Fruit fly (Drosophila melanogaster) whole organism, embryonic: Measurements from ENCODE around the gene COX7AL2.

Experiments
- B-H2 ChIP-seq: fragments of 200-800 bp; sonication (Bioruptor generic); optimal IDR thresholded peaks from 2 replicates; lab custom pipeline; 2018; ENCODE audit warnings: missing biosample characterization, mild to moderate bottlenecking, missing genetic modification characterization
- Blimp-1 ChIP-seq: fragments of 200-800 bp; sonication (Bioruptor generic); optimal IDR thresholded peaks from 3 replicates; lab custom pipeline; 2018; ENCODE audit warnings: missing biosample characterization, missing genetic modification characterization, mild to moderate bottlenecking, moderate library complexity, missing genetic modification reagents
- CG10147 ChIP-seq: fragments of 200-800 bp; sonication (Bioruptor generic); optimal IDR thresholded peaks from 2 replicates; lab custom pipeline; 2019; ENCODE audit warnings: missing biosample characterization, mild to moderate bottlenecking, missing genetic modification characterization, moderate library complexity
- CG10366 ChIP-seq: fragments of 200-800 bp; sonication (Bioruptor generic); IDR thresholded peaks from 2 replicates; pipeline ENCODE4 v1.3.6; 2022; ENCODE audit warnings: missing biosample characterization, missing genetic modification characterization
- CG11093 ChIP-seq: fragments of 200-800 bp; sonication (Bioruptor generic); IDR thresholded peaks from 3 replicates; pipeline ENCODE4 v1.3.6; 2022; ENCODE audit warnings: missing biosample characterization, missing genetic modification characterization
- CG11723 ChIP-seq: fragments of 200-800 bp; sonication (Bioruptor generic); optimal IDR thresholded peaks from 2 replicates; lab custom pipeline; 2017; ENCODE audit warnings: missing biosample characterization, mild to moderate bottlenecking, missing genetic modification characterization
- CG14014 ChIP-seq: fragments of 200-800 bp; sonication (Bioruptor generic); IDR thresholded peaks from 2 replicates; pipeline ENCODE4 v1.3.6; 2022; ENCODE audit warnings: missing biosample characterization, missing genetic modification characterization
- CG15073 ChIP-seq: fragments of 200-800 bp; sonication (Bioruptor generic); optimal IDR thresholded peaks from 2 replicates; lab custom pipeline; 2016; ENCODE audit warnings: missing biosample characterization, missing genetic modification characterization
- CG17802 ChIP-seq: fragments of 200-800 bp; sonication (Bioruptor generic); optimal IDR thresholded peaks from 2 replicates; lab custom pipeline; 2018; ENCODE audit warnings: missing biosample characterization, mild to moderate bottlenecking, missing genetic modification characterization, moderate library complexity
- CG18599 ChIP-seq: fragments of 200-800 bp; sonication (Bioruptor generic); optimal IDR thresholded peaks from 3 replicates; lab custom pipeline; 2017; ENCODE audit warnings: missing biosample characterization, missing genetic modification characterization, mild to moderate bottlenecking, moderate library complexity, missing genetic modification reagents
- CG18764 ChIP-seq: fragments of 200-800 bp; sonication (Bioruptor generic); optimal IDR thresholded peaks from 3 replicates; lab custom pipeline; 2016; ENCODE audit warnings: missing biosample characterization, missing genetic modification characterization
- CG3838 ChIP-seq: fragments of 200-800 bp; sonication (Bioruptor generic); optimal IDR thresholded peaks from 3 replicates; lab custom pipeline; 2016; ENCODE audit warnings: missing biosample characterization, missing genetic modification characterization
- CG42726 ChIP-seq: fragments of 200-800 bp; sonication (Bioruptor generic); IDR thresholded peaks from 2 replicates; pipeline ENCODE4 v1.3.6; 2022; ENCODE audit warnings: missing biosample characterization, missing genetic modification characterization; ENCODE audit not compliant: partially characterized antibody
- CG4328 ChIP-seq: fragments of 200-800 bp; sonication (Bioruptor generic); optimal IDR thresholded peaks from 3 replicates; lab custom pipeline; 2017; ENCODE audit warnings: missing biosample characterization, missing genetic modification reagents, missing genetic modification characterization
- CG4360 ChIP-seq: fragments of 200-800 bp; sonication (Bioruptor generic); IDR thresholded peaks from 2 replicates; pipeline ENCODE4 v1.3.6; 2022; ENCODE audit warnings: missing biosample characterization, missing genetic modification characterization
- CG5245 ChIP-seq: fragments of 200-800 bp; sonication (Bioruptor generic); optimal IDR thresholded peaks from 3 replicates; lab custom pipeline; 2016; ENCODE audit warnings: missing biosample characterization, missing genetic modification characterization
- CG7928 ChIP-seq: fragments of 200-800 bp; sonication (Bioruptor generic); optimal IDR thresholded peaks from 2 replicates; lab custom pipeline; 2017; ENCODE audit warnings: missing biosample characterization, mild to moderate bottlenecking, missing genetic modification characterization
- CG8478 ChIP-seq: fragments of >200 bp; optimal IDR thresholded peaks from 2 replicates; lab custom pipeline; 2018
- CG9932 ChIP-seq: fragments of 200-800 bp; sonication (Bioruptor generic); IDR thresholded peaks from 2 replicates; pipeline ENCODE4 v1.3.6; 2022; ENCODE audit warnings: missing biosample characterization, missing genetic modification characterization
- Camta ChIP-seq: fragments of 200-800 bp; sonication (Bioruptor generic); optimal IDR thresholded peaks from 2 replicates; lab custom pipeline; 2016; ENCODE audit warnings: missing biosample characterization, missing genetic modification characterization
- CoRest ChIP-seq: fragments of 200-800 bp; sonication (Bioruptor generic); optimal IDR thresholded peaks from 3 replicates; lab custom pipeline; 2018; ENCODE audit warnings: missing biosample characterization, mild to moderate bottlenecking, missing genetic modification characterization, moderate library complexity
- Dip3 ChIP-seq: fragments of 200-800 bp; sonication (Bioruptor generic); optimal IDR thresholded peaks from 3 replicates; lab custom pipeline; 2016; ENCODE audit warnings: missing biosample characterization, missing genetic modification characterization
- Dp ChIP-seq: fragments of 200-800 bp; sonication (Bioruptor generic); optimal IDR thresholded peaks from 2 replicates; lab custom pipeline; 2018; ENCODE audit warnings: missing biosample characterization, mild to moderate bottlenecking, missing genetic modification characterization, moderate library complexity
- Hmr ChIP-seq: fragments of 200-800 bp; sonication (Bioruptor generic); optimal IDR thresholded peaks from 3 replicates; lab custom pipeline; 2017; ENCODE audit warnings: mild to moderate bottlenecking, missing biosample characterization, missing genetic modification reagents, missing genetic modification characterization
- NK7.1 ChIP-seq: fragments of 200-800 bp; sonication (Bioruptor generic); optimal IDR thresholded peaks from 3 replicates; lab custom pipeline; 2016; ENCODE audit warnings: missing biosample characterization, missing genetic modification characterization
- Nf-YB ChIP-seq: fragments of 200-800 bp; sonication (Bioruptor generic); optimal IDR thresholded peaks from 3 replicates; lab custom pipeline; 2019; ENCODE audit warnings: missing biosample characterization, mild to moderate bottlenecking, missing genetic modification characterization, moderate library complexity
- Sin3A ChIP-seq: fragments of >200 bp; optimal IDR thresholded peaks from 2 replicates; lab custom pipeline; 2018
- Vsx1 ChIP-seq: fragments of 200-800 bp; sonication (Bioruptor generic); optimal IDR thresholded peaks from 2 replicates; lab custom pipeline; 2017; ENCODE audit warnings: missing biosample characterization, mild to moderate bottlenecking, missing genetic modification characterization, missing genetic modification reagents
- Xbp1 ChIP-seq: fragments of 200-800 bp; sonication (Bioruptor generic); optimal IDR thresholded peaks from 3 replicates; lab custom pipeline; 2016; ENCODE audit warnings: missing biosample characterization, mild to moderate bottlenecking, missing genetic modification characterization
- ac ChIP-seq: fragments of 200-800 bp; sonication (Bioruptor generic); optimal IDR thresholded peaks from 3 replicates; lab custom pipeline; 2017; ENCODE audit warnings: missing biosample characterization, mild to moderate bottlenecking, missing genetic modification characterization
- al ChIP-seq: fragments of 200-800 bp; sonication (Bioruptor generic); IDR thresholded peaks from 2 replicates; pipeline ENCODE4 v1.3.6; 2022; ENCODE audit warnings: missing biosample characterization, missing genetic modification characterization
- da ChIP-seq: fragments of 200-800 bp; sonication (Bioruptor generic); optimal IDR thresholded peaks from 2 replicates; lab custom pipeline; 2016; ENCODE audit warnings: missing biosample characterization, missing genetic modification characterization
- dimm ChIP-seq: fragments of 200-800 bp; sonication (Bioruptor generic); IDR thresholded peaks from 2 replicates; pipeline ENCODE4 v1.3.6; 2022; ENCODE audit warnings: missing biosample characterization, missing genetic modification characterization
- esg ChIP-seq: fragments of 200-800 bp; sonication (Bioruptor generic); conservative IDR thresholded peaks from 2 replicates; pipeline ENCODE4 v1.3.6; 2022; ENCODE audit warnings: missing biosample characterization, missing genetic modification characterization
- fd102C ChIP-seq: fragments of 200-800 bp; sonication (Bioruptor generic); optimal IDR thresholded peaks from 2 replicates; lab custom pipeline; 2018; ENCODE audit warnings: missing biosample characterization, mild to moderate bottlenecking, missing genetic modification characterization, moderate library complexity
- fru ChIP-seq: fragments of >200 bp; optimal IDR thresholded peaks from 2 replicates; lab custom pipeline; 2017
- fu2 ChIP-seq: fragments of 200-800 bp; sonication (Bioruptor generic); optimal IDR thresholded peaks from 2 replicates; lab custom pipeline; 2016; ENCODE audit warnings: missing biosample characterization, missing genetic modification characterization
- gsb-n ChIP-seq: fragments of 200-800 bp; sonication (Bioruptor generic); optimal IDR thresholded peaks from 3 replicates; lab custom pipeline; 2018; ENCODE audit warnings: missing biosample characterization, mild to moderate bottlenecking, missing genetic modification characterization
- jing ChIP-seq: fragments of 200-800 bp; sonication (Bioruptor generic); optimal IDR thresholded peaks from 2 replicates; lab custom pipeline; 2018; ENCODE audit warnings: missing biosample characterization, mild to moderate bottlenecking, missing genetic modification characterization
- knrl ChIP-seq: fragments of 200-800 bp; sonication (Bioruptor generic); IDR thresholded peaks from 3 replicates; pipeline ENCODE4 v1.3.6; 2022; ENCODE audit warnings: missing biosample characterization, missing genetic modification characterization; ENCODE audit not compliant: partially characterized antibody
- maf-S ChIP-seq: fragments of 200-800 bp; sonication (Bioruptor generic); optimal IDR thresholded peaks from 2 replicates; lab custom pipeline; 2016; ENCODE audit warnings: missing biosample characterization, missing genetic modification characterization
- oc ChIP-seq: fragments of 200-800 bp; sonication (Bioruptor generic); optimal IDR thresholded peaks from 2 replicates; lab custom pipeline; 2018; ENCODE audit warnings: missing biosample characterization, mild to moderate bottlenecking, missing genetic modification characterization, moderate library complexity
- otp ChIP-seq: fragments of 200-800 bp; sonication (Bioruptor generic); IDR thresholded peaks from 3 replicates; pipeline ENCODE4, ENCODE4 v1.3.6; 2022; ENCODE audit warnings: missing biosample characterization, missing genetic modification characterization
- rib ChIP-seq: fragments of 200-800 bp; sonication (Bioruptor generic); IDR thresholded peaks from 2 replicates; pipeline ENCODE4 v1.3.6; 2022; ENCODE audit warnings: missing biosample characterization, missing genetic modification characterization
- sens ChIP-seq: fragments of 200-800 bp; sonication (Bioruptor generic); peaks from one replicate; lab custom pipeline; 2016; ENCODE audit warnings: missing biosample characterization, missing genetic modification characterization
- shn ChIP-seq: fragments of 200-800 bp; sonication (Bioruptor generic); optimal IDR thresholded peaks from 3 replicates; lab custom pipeline; 2016; ENCODE audit warnings: missing biosample characterization, missing genetic modification characterization
- slou ChIP-seq: fragments of 200-800 bp; sonication (Bioruptor generic); optimal IDR thresholded peaks from 3 replicates; lab custom pipeline; 2016; ENCODE audit warnings: missing biosample characterization, missing genetic modification characterization
- slp2 ChIP-seq: fragments of 200-800 bp; sonication (Bioruptor generic); optimal IDR thresholded peaks from 2 replicates; lab custom pipeline; 2016; ENCODE audit warnings: missing biosample characterization, missing genetic modification characterization
- trem ChIP-seq: fragments of 200-800 bp; optimal IDR thresholded peaks from 3 replicates; lab custom pipeline; 2019; ENCODE audit warnings: missing biosample characterization, mild to moderate bottlenecking, missing genetic modification characterization, moderate library complexity
- ttk ChIP-seq: fragments of 200-800 bp; sonication (Bioruptor generic); IDR thresholded peaks from 2 replicates; pipeline ENCODE4 v2.1.2; 2022; ENCODE audit warnings: missing biosample characterization, missing genetic modification characterization
- tx ChIP-seq: fragments of 200-800 bp; sonication (Bioruptor generic); optimal IDR thresholded peaks from 2 replicates; lab custom pipeline; 2016; ENCODE audit warnings: missing biosample characterization, missing genetic modification characterization
- vvl ChIP-seq: fragments of 200-800 bp; sonication (Bioruptor generic); IDR thresholded peaks from 2 replicates; pipeline ENCODE4 v1.3.6; 2022; ENCODE audit warnings: missing biosample characterization, missing genetic modification characterization
- zen ChIP-seq: fragments of 200-800 bp; sonication (Bioruptor generic); optimal IDR thresholded peaks from 3 replicates; lab custom pipeline; 2018; ENCODE audit warnings: missing biosample characterization, mild to moderate bottlenecking, missing genetic modification characterization, moderate library complexity

The COX7AL2 gene

DNA sequence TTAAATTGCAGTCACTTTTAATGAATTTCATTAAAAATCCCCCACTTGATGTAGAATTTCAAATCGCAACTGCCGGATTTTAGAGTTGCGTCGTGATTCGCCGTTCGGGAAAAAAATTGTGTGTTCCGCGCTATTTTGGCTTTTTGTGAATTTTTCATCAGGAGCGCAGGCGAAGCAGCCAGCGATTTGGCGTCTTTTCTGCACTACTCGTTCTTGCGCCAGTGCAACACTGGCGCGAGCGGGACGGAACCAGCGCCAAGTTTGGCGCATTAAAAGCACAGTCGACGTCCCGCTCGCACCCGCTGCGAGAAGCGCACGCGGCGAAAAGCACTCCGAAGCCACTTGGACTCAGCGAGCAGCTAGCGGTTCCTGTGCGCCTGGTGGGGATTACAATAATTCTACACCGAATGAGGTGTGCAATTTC is 4.3 kb downstream of the COX7AL2 start (continued):
- TF ChIP-seq CG42726 (GFP tag; lab: Robert Waterston, UW) (no peak), esg (GFP tag; lab: Robert Waterston, UW) (no peak), Sin3A (lab: Kevin White, UChicago) (peak; percentile 3), shn (GFP tag; lab: Kevin White, UChicago) (peak; percentile 24), CG14014 (GFP tag; lab: Robert Waterston, UW) (no peak), otp (GFP tag; lab: Robert Waterston, UW) (no peak), CG4360 (no peak), Nf-YB (GFP tag; lab: Kevin White, UChicago) (peak; percentile 73), CG3838 (GFP tag; lab: Kevin White, UChicago) (no peak), knrl (GFP tag; lab: Robert Waterston, UW) (no peak), trem (tag; lab: Kevin White, UChicago) (peak; percentile 31), CG4328 (GFP tag; lab: Kevin White, UChicago) (peak; percentile 9), CG11723 (GFP tag; lab: Kevin White, UChicago) (peak; percentile 49), CG10147 (GFP tag; lab: Kevin White, UChicago) (no peak), CoRest (tag; lab: Kevin White, UChicago) (peak; percentile 52), fd102C (GFP tag; lab: Kevin White, UChicago) (no peak), al (GFP tag; lab: Robert Waterston, UW) (no peak), Hmr (GFP tag; lab: Kevin White, UChicago) (peak; percentile 97), jing (GFP tag; lab: Kevin White, UChicago) (no peak), slou (GFP tag; lab: Kevin White, UChicago) (no peak), rib (GFP tag; lab: Robert Waterston, UW) (no peak), CG8478 (lab: Kevin White, UChicago) (peak; percentile 90), CG18764 (GFP tag; lab: Kevin White, UChicago) (no peak), oc (tag; lab: Kevin White, UChicago) (peak; percentile 76), sens (GFP tag; lab: Kevin White, UChicago) (peak; percentile 95), ac (no peak), fu2 (no peak), Dip3 (GFP tag; lab: Kevin White, UChicago) (no peak), vvl (GFP tag; lab: Robert Waterston, UW) (no peak), B-H2 (GFP tag; lab: Kevin White, UChicago) (peak; percentile 78), dimm (no peak), tx (GFP tag; lab: Kevin White, UChicago) (no peak), Camta (GFP tag; lab: Kevin White, UChicago) (no peak), da (no peak), slp2 (GFP tag; lab: Kevin White, UChicago) (no peak), gsb-n (peak; percentile 38), CG5245 (no peak), CG7928 (GFP tag; lab: Kevin White, UChicago) (peak; percentile 37), ttk (no peak), maf-S (GFP tag; lab: Kevin White, UChicago) (no peak), Xbp1 (GFP tag; lab: Kevin White, UChicago) (no peak), CG18599 (GFP tag; lab: Kevin White, UChicago) (peak; percentile 53), CG10366 (no peak), Vsx1 (GFP tag; lab: Kevin White, UChicago) (peak; percentile 67), Blimp-1 (no peak), Dp (GFP tag; lab: Kevin White, UChicago) (peak; percentile 79), CG9932 (no peak), CG11093 (GFP tag; lab: Robert Waterston, UW) (peak; percentile 33; the same call in 1 of the 3 replicates), fru (no peak), NK7.1 (GFP tag; lab: Kevin White, UChicago) (peak; percentile 34), zen (tag; lab: Kevin White, UChicago) (no peak), CG15073 (no peak), CG17802 (tag; lab: Kevin White, UChicago) (no peak)
